Worm (Caenorhabditis elegans): Measurements from ENCODE around the gene M106.8.

ce11 chrII:10849903-10850302 lies 6.5 kb upstream of the M106.8 start, which contains the start of gene M106.2:
- no peak for TF ChIP-seq unc-62 (GFP tag; optimal IDR thresholded peaks at IDR 0.05)
- no peak for TF ChIP-seq aly-2 (tag; optimal IDR thresholded peaks at IDR 0.05)
- no peak for TF ChIP-seq ceh-9 (tag; optimal IDR thresholded peaks at IDR 0.05)
- TF ChIP-seq lin-39 (tag; optimal IDR thresholded peaks at IDR 0.05): no peak
- TF ChIP-seq snpc-4 (tag; optimal IDR thresholded peaks at IDR 0.05): no peak
- TF ChIP-seq elt-1 (tag; optimal IDR thresholded peaks at IDR 0.05): no peak
- TF ChIP-seq ZK546.5 (tag; optimal IDR thresholded peaks at IDR 0.05): no peak
- TF ChIP-seq ama-1 (optimal IDR thresholded peaks at IDR 0.05): no peak
- no peak for TF ChIP-seq nfya-1 (tag; optimal IDR thresholded peaks at IDR 0.05; ENCODE audit: insufficient read depth)
- TF ChIP-seq nhr-28 (tag; optimal IDR thresholded peaks at IDR 0.05): no peak
- no peak for TF ChIP-seq ceh-28 (tag; optimal IDR thresholded peaks at IDR 0.05)

Measured in whole organism, L3 larva.